Fruit fly (Drosophila melanogaster) whole organism, prepupa: ENCODE results near the gene CG15336.

Experiments used
- CG8319 ChIP-seq: fragments of 200-800 bp; sonication (Bioruptor generic); optimal IDR thresholded peaks from 3 replicates; lab custom pipeline; 2016; ENCODE audit warnings: missing biosample characterization, missing genetic modification characterization
- Ets21C ChIP-seq: fragments of 200-800 bp; sonication (Bioruptor generic); optimal IDR thresholded peaks from 3 replicates; lab custom pipeline; 2016; ENCODE audit warnings: missing biosample characterization, missing genetic modification characterization
- Gug ChIP-seq: fragments of 200-800 bp; sonication (Bioruptor generic); IDR thresholded peaks from 2 replicates; pipeline ENCODE4 v1.3.6; 2022; ENCODE audit warnings: missing biosample characterization, missing genetic modification characterization
- Sox102F ChIP-seq: fragments of 200-800 bp; sonication (Bioruptor generic); optimal IDR thresholded peaks from 2 replicates; lab custom pipeline; 2016; ENCODE audit warnings: missing biosample characterization, mild to moderate bottlenecking, missing genetic modification characterization
- cyc ChIP-seq: fragments of 200-800 bp; sonication (Bioruptor generic); optimal IDR thresholded peaks from 3 replicates; lab custom pipeline; 2016; ENCODE audit warnings: missing biosample characterization, missing genetic modification characterization
- dsx ChIP-seq: fragments of 200-800 bp; optimal IDR thresholded peaks from 3 replicates; lab custom pipeline; 2019; ENCODE audit warnings: missing biosample characterization, mild to moderate bottlenecking, missing genetic modification characterization, moderate library complexity; ENCODE audit not compliant: poor library complexity, severe bottlenecking
- fd85E ChIP-seq: fragments of 200-800 bp; sonication (Bioruptor generic); optimal IDR thresholded peaks from 3 replicates; lab custom pipeline; 2016; ENCODE audit warnings: missing biosample characterization, missing genetic modification characterization
- lz ChIP-seq: fragments of 200-800 bp; sonication (Bioruptor generic); optimal IDR thresholded peaks from 3 replicates; lab custom pipeline; 2016; ENCODE audit warnings: missing biosample characterization, missing genetic modification characterization
- svp ChIP-seq: fragments of 200-800 bp; sonication (Bioruptor generic); peaks from one replicate; lab custom pipeline; 2016; ENCODE audit warnings: missing biosample characterization, missing genetic modification characterization

- TF ChIP-seq lz (GFP tag; lab: Kevin White, UChicago) = peak; percentile 70
- peak; percentile 88 for TF ChIP-seq svp (GFP tag; lab: Kevin White, UChicago)
- TF ChIP-seq Sox102F (GFP tag; lab: Kevin White, UChicago) = peak; percentile 65
- TF ChIP-seq CG8319 (GFP tag; lab: Kevin White, UChicago) = peak; percentile 44
- TF ChIP-seq Ets21C (GFP tag; lab: Kevin White, UChicago) = peak; percentile 62
- TF ChIP-seq dsx = peak; percentile 55
- peak; percentile 73 for TF ChIP-seq cyc
- TF ChIP-seq Gug = peak; percentile 69
- TF ChIP-seq fd85E = no peak
Measured at dm6 chrX:8196598-8197228, 49.0 kb downstream of the CG15336 start.
